Worm (Caenorhabditis elegans): ENCODE measurements around the gene C24H10.4.

Gene C24H10.4

DNA sequence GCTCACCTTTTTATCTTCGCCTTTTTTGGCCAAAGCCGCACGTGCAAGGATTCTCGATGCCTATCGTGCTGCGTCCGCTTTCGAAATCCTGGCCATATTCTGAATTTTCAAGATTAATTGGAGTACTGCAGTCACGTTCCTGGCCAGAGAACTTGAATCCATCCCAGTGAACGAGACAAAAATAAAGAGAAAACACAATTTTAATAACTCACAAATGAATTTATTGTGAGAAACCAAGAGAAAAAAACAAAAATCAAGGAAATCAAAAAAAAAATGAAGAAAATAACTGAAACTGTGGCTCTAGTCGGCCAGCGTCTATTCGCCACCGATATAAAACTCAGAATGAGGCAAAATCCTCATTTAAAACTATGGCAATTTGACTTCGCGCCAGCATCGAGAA, at the start of gene C24H10.4:
Gene C24H10.4, minus strand, starts transcription at position 101 of the 400 bp plus-strand sequence.
- no peak for TF ChIP-seq nhr-67 (tag; optimal IDR thresholded peaks at IDR 0.05)
- no peak for TF ChIP-seq lin-15B (tag; optimal IDR thresholded peaks at IDR 0.05)
- no peak for TF ChIP-seq nhr-12 (tag; optimal IDR thresholded peaks at IDR 0.05)
- no peak for TF ChIP-seq tbx-2 (tag; optimal IDR thresholded peaks at IDR 0.05)
- TF ChIP-seq ZK546.5 (tag; optimal IDR thresholded peaks at IDR 0.05): no peak
- no peak for TF ChIP-seq ceh-9 (tag; optimal IDR thresholded peaks at IDR 0.05)
- no peak for TF ChIP-seq ceh-82 (tag; optimal IDR thresholded peaks at IDR 0.05)
- TF ChIP-seq nhr-76 (tag; optimal IDR thresholded peaks at IDR 0.05): no peak
- TF ChIP-seq lsy-12 (tag; optimal IDR thresholded peaks at IDR 0.05): no peak
- TF ChIP-seq aly-2 (tag; optimal IDR thresholded peaks at IDR 0.05): no peak
- TF ChIP-seq R02D3.7 (tag; optimal IDR thresholded peaks at IDR 0.05): no peak

DNA sequence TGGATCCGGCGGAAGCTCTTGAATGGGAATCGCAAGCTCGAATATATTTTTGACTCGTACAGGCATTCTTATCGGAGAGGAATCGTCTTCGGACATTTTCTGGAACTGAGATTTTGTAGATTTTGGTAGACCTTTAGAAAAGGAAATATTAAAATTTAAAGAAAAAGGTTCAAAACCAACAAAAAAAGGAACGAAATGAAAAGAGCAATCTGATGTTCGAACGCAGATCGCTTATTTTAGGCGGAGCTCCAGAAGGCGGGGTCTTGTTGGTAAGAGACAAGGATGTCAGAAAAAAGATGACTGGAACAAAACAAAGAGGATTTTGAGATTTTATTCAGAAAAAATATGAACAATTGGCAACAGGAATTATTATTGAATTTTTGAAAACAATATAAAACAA, 47.9 kb upstream of the C24H10.4 start, which contains the start of gene C42D8.9:
Gene C42D8.9, minus strand, starts transcription at position 101 of the 400 bp plus-strand sequence.
- TF ChIP-seq tbx-2 (tag; optimal IDR thresholded peaks at IDR 0.05) (no peak), ama-1 (optimal IDR thresholded peaks at IDR 0.05) (no peak), elt-1 (tag; optimal IDR thresholded peaks at IDR 0.05) (no peak), lin-15B (tag; optimal IDR thresholded peaks at IDR 0.05) (no peak), pha-4 (tag; optimal IDR thresholded peaks at IDR 0.05) (no peak), nhr-25 (tag; optimal IDR thresholded peaks at IDR 0.05) (no peak), sea-2 (GFP tag; optimal IDR thresholded peaks at IDR 0.05) (no peak)

DNA sequence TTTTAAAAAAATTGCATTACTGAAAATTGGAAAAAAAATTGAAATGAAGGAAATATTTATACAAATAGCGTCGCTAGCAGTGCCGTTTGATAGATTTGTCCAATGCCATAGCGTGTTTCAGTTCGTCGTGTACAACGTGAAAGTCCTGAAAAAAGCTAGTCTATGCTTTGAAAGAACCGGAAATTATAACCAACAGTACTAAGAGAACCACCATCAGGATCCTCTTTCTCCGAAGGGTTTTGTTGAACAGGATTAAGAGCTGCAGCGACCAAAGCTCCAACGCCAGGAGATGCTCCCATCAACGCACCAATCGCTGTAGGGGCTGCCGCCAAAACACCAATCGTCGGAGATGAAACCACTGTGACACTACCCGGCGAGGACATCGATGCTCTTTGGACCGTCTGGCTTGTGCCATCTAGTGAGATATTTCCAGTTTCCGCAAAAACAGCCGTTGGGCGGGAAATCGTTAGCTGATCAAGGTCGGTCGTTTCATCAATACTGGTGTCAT, 47.2 kb upstream of the C24H10.4 start:
- no peak for TF ChIP-seq pqm-1 (tag; optimal IDR thresholded peaks at IDR 0.05)
- no peak for TF ChIP-seq hmg-11 (tag; optimal IDR thresholded peaks at IDR 0.05)
- no peak for TF ChIP-seq daf-12 (tag; optimal IDR thresholded peaks at IDR 0.05)

DNA sequence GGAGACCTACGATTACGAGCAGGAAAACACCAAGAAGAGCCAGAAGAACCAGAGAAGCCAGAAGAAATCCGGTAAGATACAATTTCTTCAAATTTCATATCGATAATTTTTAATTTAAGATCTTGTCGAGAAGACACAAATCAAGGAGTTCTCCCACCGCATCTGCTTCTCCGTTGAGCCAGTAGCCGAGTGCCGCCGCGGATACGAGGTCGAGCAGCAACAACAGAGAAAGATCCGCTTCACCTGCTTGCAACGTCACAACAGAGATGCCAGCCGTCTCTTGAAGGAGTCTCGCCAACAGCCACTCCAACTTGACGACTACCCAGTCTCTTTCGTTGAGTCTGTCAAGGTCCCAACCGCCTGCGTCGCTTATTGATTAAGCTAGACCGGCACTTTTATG, 46.6 kb upstream of the C24H10.4 start:
- no peak for TF ChIP-seq ceh-9 (tag; optimal IDR thresholded peaks at IDR 0.05)
- TF ChIP-seq nhr-12 (tag; optimal IDR thresholded peaks at IDR 0.05): no peak
- no peak for TF ChIP-seq egl-27 (tag; optimal IDR thresholded peaks at IDR 0.05)

DNA sequence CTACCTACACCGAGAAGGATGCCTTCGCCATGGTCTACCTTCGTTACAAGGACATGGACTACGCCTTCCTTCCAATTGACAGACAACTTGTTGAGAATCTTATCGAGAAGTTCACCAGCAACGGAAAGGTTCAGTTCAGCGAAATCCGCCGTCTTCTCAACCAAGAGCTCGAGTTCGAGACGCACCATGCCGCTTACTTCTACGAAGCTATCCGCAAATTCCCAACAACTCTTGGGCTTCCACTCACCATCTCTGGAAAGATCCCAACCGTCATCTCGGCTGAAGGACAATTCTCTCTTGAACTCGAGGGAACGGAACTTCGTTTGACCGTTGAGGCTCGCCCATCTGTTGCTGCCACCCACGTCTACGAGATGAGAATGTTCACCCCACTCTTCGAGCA, 44.4 kb upstream of the C24H10.4 start:
- no peak for TF ChIP-seq daf-12 (tag; optimal IDR thresholded peaks at IDR 0.05)
- no peak for TF ChIP-seq ceh-9 (tag; optimal IDR thresholded peaks at IDR 0.05)
- no peak for TF ChIP-seq ztf-4 (tag; optimal IDR thresholded peaks at IDR 0.05)
- no peak for TF ChIP-seq lin-15B (tag; optimal IDR thresholded peaks at IDR 0.05)
- TF ChIP-seq nhr-11 (tag; optimal IDR thresholded peaks at IDR 0.05): no peak
- no peak for TF ChIP-seq egl-27 (tag; optimal IDR thresholded peaks at IDR 0.05)
- no peak for TF ChIP-seq aly-2 (tag; optimal IDR thresholded peaks at IDR 0.05)
- no peak for TF ChIP-seq ZK546.5 (tag; optimal IDR thresholded peaks at IDR 0.05)
- TF ChIP-seq eor-1 (tag; optimal IDR thresholded peaks at IDR 0.05): no peak
- TF ChIP-seq snpc-4 (tag; optimal IDR thresholded peaks at IDR 0.05): no peak
- no peak for TF ChIP-seq jun-1 (tag; optimal IDR thresholded peaks at IDR 0.05)
- no peak for TF ChIP-seq ama-1 (optimal IDR thresholded peaks at IDR 0.05)
- no peak for TF ChIP-seq nhr-237 (tag; optimal IDR thresholded peaks at IDR 0.05)
- no peak for TF ChIP-seq nhr-77 (tag; optimal IDR thresholded peaks at IDR 0.05)
- no peak for TF ChIP-seq nhr-12 (tag; optimal IDR thresholded peaks at IDR 0.05)
- TF ChIP-seq nhr-23 (tag; optimal IDR thresholded peaks at IDR 0.05): no peak

DNA sequence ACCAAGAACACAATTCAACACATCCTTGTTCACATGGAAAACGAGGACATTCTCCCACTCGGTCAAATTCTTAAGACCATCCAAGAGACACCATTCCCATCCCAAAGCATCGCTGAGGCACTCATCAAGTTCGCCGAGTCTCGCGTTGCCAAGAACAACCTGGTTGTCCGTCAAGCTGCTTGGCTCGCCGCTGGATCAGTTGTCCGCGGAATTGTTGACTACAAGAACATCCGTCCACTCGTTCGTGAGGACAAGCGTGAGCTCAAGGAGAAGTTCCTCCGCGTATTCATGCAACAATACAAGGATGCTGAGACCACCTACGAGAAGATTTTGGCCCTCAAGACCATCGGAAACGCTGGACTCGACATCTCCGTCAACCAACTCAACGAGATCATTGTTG, 43.3 kb upstream of the C24H10.4 start:
- TF ChIP-seq pqm-1 (tag; optimal IDR thresholded peaks at IDR 0.05): no peak
- TF ChIP-seq elt-3 (tag; optimal IDR thresholded peaks at IDR 0.05): no peak

DNA sequence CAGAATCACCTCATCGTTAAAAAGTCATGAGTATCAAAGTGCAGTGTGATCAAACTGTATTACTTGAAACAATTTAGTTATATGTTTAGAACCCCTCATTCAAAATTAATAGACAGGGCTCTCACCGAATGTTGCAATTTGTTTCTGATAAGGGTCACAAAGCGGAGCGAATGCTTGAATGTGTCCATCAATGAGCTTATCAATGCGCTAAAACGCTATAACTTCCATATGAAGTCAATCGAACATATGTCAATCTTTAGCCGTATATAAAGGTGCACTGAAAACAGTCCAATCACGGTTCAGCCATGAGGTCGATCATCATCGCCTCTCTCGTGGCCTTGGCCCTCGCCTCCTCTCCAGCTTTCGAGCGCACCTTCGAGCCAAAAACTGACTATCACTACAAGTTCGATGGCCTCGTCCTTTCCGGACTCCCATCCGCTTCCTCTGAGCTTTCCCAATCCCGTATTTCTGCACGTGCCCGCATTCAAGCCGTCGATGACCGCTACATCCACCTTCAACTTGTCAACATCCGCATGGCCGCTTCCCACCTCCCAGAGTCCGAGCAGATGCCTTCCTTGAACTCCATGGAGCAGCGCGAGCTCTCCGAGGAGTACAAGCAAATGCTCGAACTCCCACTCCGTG, 41.8 kb upstream of the C24H10.4 start, which contains the start of gene vit-2:
Gene vit-2, plus strand, starts transcription at position 305 of the 642 bp plus-strand sequence.
- TF ChIP-seq nhr-11 (tag; optimal IDR thresholded peaks at IDR 0.05): no peak
